Fruit fly (Drosophila melanogaster) whole organism, wandering third instar larva: Measurements from ENCODE around the gene GstT3.

Experiments used
- Abd-B ChIP-seq: fragments of >200 bp; optimal IDR thresholded peaks from 2 replicates; lab custom pipeline; 2017; ENCODE audit warnings: missing biosample characterization, missing genetic modification characterization
- CG32264 ChIP-seq: fragments of 200-800 bp; sonication (Bioruptor generic); optimal IDR thresholded peaks from 2 replicates; lab custom pipeline; 2016; ENCODE audit warnings: missing biosample characterization, missing genetic modification characterization
- CG9705 ChIP-seq: fragments of 200-800 bp; sonication (Bioruptor generic); optimal IDR thresholded peaks from 2 replicates; lab custom pipeline; 2018; ENCODE audit warnings: missing biosample characterization, mild to moderate bottlenecking, missing genetic modification characterization
- CrebA ChIP-seq: fragments of 200-800 bp; sonication (Bioruptor generic); optimal IDR thresholded peaks from 2 replicates; lab custom pipeline; 2016; ENCODE audit warnings: missing biosample characterization, mild to moderate bottlenecking, missing genetic modification characterization, borderline replicate concordance
- Dfd ChIP-seq: fragments of >200 bp; optimal IDR thresholded peaks from 2 replicates; lab custom pipeline; 2017; ENCODE audit warnings: missing biosample characterization, missing genetic modification characterization
- Dif ChIP-seq: fragments of 200-275, 200-300 bp; sonication (Bioruptor generic); optimal IDR thresholded peaks from 2 replicates; lab custom pipeline; 2018; ENCODE audit warnings: missing biosample characterization, missing genetic modification characterization; ENCODE audit not compliant: partially characterized antibody
- GATAd ChIP-seq: sonication (Bioruptor generic); optimal IDR thresholded peaks from 2 replicates; lab custom pipeline; 2016; ENCODE audit warnings: missing biosample characterization, missing genetic modification characterization
- HLH106 ChIP-seq: fragments of 200-800 bp; optimal IDR thresholded peaks from 3 replicates; lab custom pipeline; 2019; ENCODE audit warnings: missing biosample characterization, mild to moderate bottlenecking, missing genetic modification characterization, moderate library complexity
- Hnf4 ChIP-seq: fragments of 200-800 bp; sonication (Bioruptor generic); optimal IDR thresholded peaks from 2 replicates; lab custom pipeline; 2016; ENCODE audit warnings: missing biosample characterization, mild to moderate bottlenecking, missing genetic modification characterization
- Hr78 ChIP-seq: fragments of >200 bp; optimal IDR thresholded peaks from 2 replicates; lab custom pipeline; 2017; ENCODE audit warnings: missing biosample characterization, missing genetic modification characterization
- Hr83 ChIP-seq: fragments of 200-300 bp; sonication (Bioruptor generic); optimal IDR thresholded peaks from 2 replicates; lab custom pipeline; 2016; ENCODE audit warnings: missing biosample characterization, mild to moderate bottlenecking, missing genetic modification characterization, moderate library complexity; ENCODE audit not compliant: poor library complexity, severe bottlenecking
- Jra ChIP-seq: sonication (Bioruptor generic); optimal IDR thresholded peaks from 2 replicates; lab custom pipeline; 2016; ENCODE audit warnings: missing biosample characterization, missing genetic modification characterization
- Mio ChIP-seq: sonication (Bioruptor generic); optimal IDR thresholded peaks from 2 replicates; lab custom pipeline; 2016; ENCODE audit warnings: missing biosample characterization, missing genetic modification characterization
- Myc ChIP-seq: fragments of >200 bp; optimal IDR thresholded peaks from 2 replicates; lab custom pipeline; 2017
- N ChIP-seq: fragments of >200 bp; optimal IDR thresholded peaks from 2 replicates; lab custom pipeline; 2018; ENCODE audit warnings: missing biosample characterization, missing external identifiers, missing genetic modification characterization
- OdsH ChIP-seq: fragments of 200-800 bp; sonication (Bioruptor generic); optimal IDR thresholded peaks from 2 replicates; lab custom pipeline; 2016; ENCODE audit warnings: missing biosample characterization, mild to moderate bottlenecking, missing genetic modification characterization
- Rel ChIP-seq, 2 experiments: fragments of 200-800 bp; sonication (Bioruptor generic) in 1 of 2; optimal IDR thresholded peaks; 2 replicates in 1 of 2; 3 replicates in 1 of 2; lab custom pipeline; 2016 to 2019; ENCODE audit warnings: mild to moderate bottlenecking in 2 of 2, missing biosample characterization in 2 of 2, missing genetic modification characterization in 2 of 2, moderate library complexity in 1 of 2
- Sp1 ChIP-seq: fragments of 200-800 bp; sonication (Bioruptor generic); optimal IDR thresholded peaks from 3 replicates; lab custom pipeline; 2019; ENCODE audit warnings: missing biosample characterization, mild to moderate bottlenecking, missing genetic modification characterization, moderate library complexity
- Vsx2 ChIP-seq: fragments of 200-300, 225-300 bp; sonication (Bioruptor generic); optimal IDR thresholded peaks from 2 replicates; lab custom pipeline; 2018; ENCODE audit warnings: missing biosample characterization, missing genetic modification characterization; ENCODE audit not compliant: partially characterized antibody
- br ChIP-seq: fragments of 200-800 bp; sonication (Bioruptor generic); optimal IDR thresholded peaks from 2 replicates; lab custom pipeline; 2016; ENCODE audit warnings: missing biosample characterization, missing genetic modification characterization
- brk ChIP-seq: fragments of 200-800 bp; sonication (Bioruptor generic); optimal IDR thresholded peaks from 2 replicates; lab custom pipeline; 2016; ENCODE audit warnings: missing biosample characterization, mild to moderate bottlenecking, missing genetic modification characterization
- dl ChIP-seq, 2 experiments: fragments of 175-275, 200-275 bp in 1 of 2; fragments of 200-275 bp in 1 of 2; sonication (Bioruptor generic); optimal IDR thresholded peaks; lab custom pipeline; 2018; ENCODE audit warnings: mild to moderate bottlenecking in 2 of 2, missing biosample characterization in 2 of 2, missing genetic modification characterization in 2 of 2, moderate library complexity in 2 of 2; ENCODE audit not compliant: partially characterized antibody in 2 of 2, insufficient read depth in 1 of 2
- dmrt93B ChIP-seq: fragments of 200-800 bp; sonication (Bioruptor generic); optimal IDR thresholded peaks from 2 replicates; lab custom pipeline; 2018; ENCODE audit warnings: missing biosample characterization, mild to moderate bottlenecking, missing genetic modification characterization
- dsf ChIP-seq: sonication (Bioruptor generic); optimal IDR thresholded peaks from 2 replicates; lab custom pipeline; 2016; ENCODE audit warnings: missing biosample characterization, missing genetic modification characterization, borderline replicate concordance
- ey ChIP-seq: fragments of 200-800 bp; sonication (Bioruptor generic); optimal IDR thresholded peaks from 2 replicates; lab custom pipeline; 2016; ENCODE audit warnings: missing biosample characterization, missing genetic modification characterization
- foxo ChIP-seq, 2 experiments: fragments of 200-800 bp; sonication (Bioruptor generic); optimal IDR thresholded peaks; 2 replicates in 1 of 2; 3 replicates in 1 of 2; lab custom pipeline; 2016 to 2017; ENCODE audit warnings: missing biosample characterization in 2 of 2, missing genetic modification characterization in 2 of 2
- fru ChIP-seq: fragments of 200-800 bp; sonication (Bioruptor generic); optimal IDR thresholded peaks from 3 replicates; lab custom pipeline; 2016; ENCODE audit warnings: missing biosample characterization, mild to moderate bottlenecking, missing genetic modification characterization
- h ChIP-seq: fragments of 200-800 bp; sonication (Bioruptor generic); optimal IDR thresholded peaks from 3 replicates; lab custom pipeline; 2016; ENCODE audit warnings: missing biosample characterization, mild to moderate bottlenecking, missing genetic modification characterization
- jim ChIP-seq: fragments of 175-275, 200-325 bp; sonication (Bioruptor generic); optimal IDR thresholded peaks from 2 replicates; lab custom pipeline; 2016; ENCODE audit warnings: missing biosample characterization, mild to moderate bottlenecking, missing genetic modification characterization
- lola ChIP-seq: fragments of >200 bp; optimal IDR thresholded peaks from 2 replicates; lab custom pipeline; 2017; ENCODE audit warnings: missing biosample characterization, missing genetic modification characterization
- pan ChIP-seq: fragments of >200 bp; optimal IDR thresholded peaks from 2 replicates; lab custom pipeline; 2017
- psq ChIP-seq: fragments of 200-800 bp; sonication (Bioruptor generic); optimal IDR thresholded peaks from 3 replicates; lab custom pipeline; 2017; ENCODE audit warnings: missing biosample characterization, mild to moderate bottlenecking, missing genetic modification characterization, moderate library complexity
- rgr ChIP-seq: fragments of 200-800 bp; sonication (Bioruptor generic); optimal IDR thresholded peaks from 3 replicates; lab custom pipeline; 2016; ENCODE audit warnings: missing biosample characterization, mild to moderate bottlenecking, missing genetic modification characterization
- sage ChIP-seq: fragments of 200-800 bp; sonication (Bioruptor generic); optimal IDR thresholded peaks from 2 replicates; lab custom pipeline; 2016; ENCODE audit warnings: missing biosample characterization, mild to moderate bottlenecking, missing genetic modification characterization
- sv ChIP-seq: fragments of 200-800 bp; sonication (Bioruptor generic); optimal IDR thresholded peaks from 3 replicates; lab custom pipeline; 2016; ENCODE audit warnings: missing biosample characterization, missing genetic modification characterization
- tai ChIP-seq: sonication (Bioruptor generic); optimal IDR thresholded peaks from 2 replicates; lab custom pipeline; 2016; ENCODE audit warnings: missing biosample characterization, missing genetic modification characterization
- usp ChIP-seq: fragments of >200 bp; optimal IDR thresholded peaks from 2 replicates; lab custom pipeline; 2017; ENCODE audit warnings: missing biosample characterization, missing genetic modification characterization
- woc ChIP-seq: sonication (Bioruptor generic); optimal IDR thresholded peaks from 2 replicates; lab custom pipeline; 2016; ENCODE audit warnings: missing biosample characterization, mild to moderate bottlenecking, missing genetic modification characterization

GstT3 gene

DNA sequence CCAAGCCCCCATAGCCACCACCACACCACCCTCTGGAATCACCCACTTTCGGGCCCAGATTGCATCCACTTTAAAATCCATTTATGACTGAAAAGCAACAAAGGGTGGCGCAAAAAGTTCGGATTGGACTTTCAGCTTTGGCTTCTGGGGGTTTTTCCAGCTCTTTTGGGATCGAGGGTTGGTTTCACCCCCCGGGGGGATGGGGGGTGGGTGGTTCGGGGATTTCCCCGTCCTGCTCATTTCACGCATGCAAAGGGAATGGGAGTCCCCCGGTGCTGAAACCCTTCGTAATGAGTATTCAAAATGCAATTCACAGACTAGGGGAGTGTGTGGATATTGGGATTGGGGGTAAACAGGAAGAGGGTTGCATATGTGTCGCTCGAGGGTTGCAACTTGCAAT is 32.5 kb downstream of the GstT3 start:
- no peak for TF ChIP-seq Jra (GFP tag; lab: Kevin White, UChicago)
- TF ChIP-seq Hr78 (GFP tag; lab: Kevin White, UChicago), result no peak
- peak; percentile 96 for TF ChIP-seq Dfd (GFP tag; lab: Kevin White, UChicago)
- TF ChIP-seq Rel (GFP tag; optimal IDR thresholded peaks at IDR 0.05; lab: Kevin White, UChicago), result no peak
- TF ChIP-seq Rel (tag; optimal IDR thresholded peaks at IDR 0.05; lab: Kevin White, UChicago), result peak; percentile 86
- TF ChIP-seq Mio (GFP tag; lab: Kevin White, UChicago), result no peak
- TF ChIP-seq, all 38 proteins: peak for 2

DNA sequence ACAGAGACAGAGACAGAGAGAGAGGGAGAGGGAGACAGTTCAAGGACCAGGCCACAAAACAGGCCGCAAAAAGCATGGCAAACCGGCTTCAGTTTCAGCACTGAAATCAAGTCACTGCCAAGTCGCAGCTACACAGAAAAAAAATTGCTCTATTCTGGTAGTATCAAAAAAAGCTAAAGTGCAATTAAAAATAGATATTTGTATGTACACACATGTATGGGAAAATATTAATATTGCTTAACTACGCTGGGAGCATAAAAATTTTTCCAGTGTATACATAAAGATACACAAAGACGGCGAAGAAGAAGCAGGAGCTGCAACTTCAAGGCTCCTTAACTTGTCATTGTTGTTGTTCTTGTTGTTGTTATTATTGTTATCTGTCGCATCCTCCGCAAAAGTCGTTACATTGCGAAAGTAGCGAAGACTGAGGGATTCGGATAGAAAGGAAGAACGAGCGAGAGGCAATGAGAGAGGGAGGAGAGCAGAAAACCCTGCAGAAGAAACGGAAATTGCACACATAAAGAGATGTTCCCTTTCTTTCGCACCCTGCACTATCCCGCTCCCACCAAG is 33.9 kb downstream of the GstT3 start:
- peak; percentile 90 for TF ChIP-seq CG32264 (GFP tag; lab: Kevin White, UChicago)
- peak; percentile 87 for TF ChIP-seq tai
- TF ChIP-seq fru (GFP tag; lab: Kevin White, UChicago), result peak; percentile 98
- TF ChIP-seq CG9705, result peak; percentile 74
- TF ChIP-seq Myc, result no peak
- TF ChIP-seq woc (GFP tag; lab: Kevin White, UChicago), result peak; percentile 95
- peak; percentile 91 for TF ChIP-seq brk (GFP tag; lab: Kevin White, UChicago)
- peak; percentile 33 for TF ChIP-seq Hr83 (GFP tag; lab: Kevin White, UChicago)
- peak; percentile 89 for TF ChIP-seq dsf (GFP tag; lab: Kevin White, UChicago)
- peak; percentile 80 for TF ChIP-seq Rel (GFP tag; optimal IDR thresholded peaks at IDR 0.05; lab: Kevin White, UChicago)
- TF ChIP-seq Rel (tag; optimal IDR thresholded peaks at IDR 0.05; lab: Kevin White, UChicago), result peak; percentile 77
- TF ChIP-seq Mio (GFP tag; lab: Kevin White, UChicago), result peak; percentile 70
- TF ChIP-seq CrebA (GFP tag; lab: Kevin White, UChicago), result peak; percentile 66
- no peak for TF ChIP-seq pan (lab: Kevin White, UChicago)
- TF ChIP-seq GATAd (GFP tag; lab: Kevin White, UChicago), result peak; percentile 50
- peak; percentile 48 for TF ChIP-seq sage (GFP tag; lab: Kevin White, UChicago)
- TF ChIP-seq dmrt93B (GFP tag; lab: Kevin White, UChicago), result peak; percentile 65
- peak; percentile 98 for TF ChIP-seq psq (GFP tag; lab: Kevin White, UChicago)
- no peak for TF ChIP-seq lola (GFP tag; lab: Kevin White, UChicago)
- no peak for TF ChIP-seq N (GFP tag; lab: Kevin White, UChicago)
- TF ChIP-seq Dfd (GFP tag; lab: Kevin White, UChicago), result no peak
- peak; percentile 96 for TF ChIP-seq rgr (GFP tag; lab: Kevin White, UChicago)
- TF ChIP-seq Jra (GFP tag; lab: Kevin White, UChicago), result peak; percentile 93
- TF ChIP-seq dl (GFP tag; optimal IDR thresholded peaks at IDR 0.05; lab: Kevin White, UChicago; ENCODE audit: insufficient read depth in 1 of 2, partially characterized antibody in 2 of 2), result no peak
- TF ChIP-seq usp (GFP tag; lab: Kevin White, UChicago), result no peak
- TF ChIP-seq Dif (GFP tag; lab: Kevin White, UChicago), result no peak
- no peak for TF ChIP-seq sv (GFP tag; lab: Kevin White, UChicago)
- TF ChIP-seq Vsx2 (GFP tag; lab: Kevin White, UChicago), result no peak
- TF ChIP-seq HLH106, result peak; percentile 98
- TF ChIP-seq ey, result peak; percentile 96
- TF ChIP-seq Hr78 (GFP tag; lab: Kevin White, UChicago), result no peak
- TF ChIP-seq Abd-B (GFP tag; lab: Kevin White, UChicago), result no peak
- TF ChIP-seq Hnf4 (GFP tag; lab: Kevin White, UChicago), result peak; percentile 95
- TF ChIP-seq Sp1 (GFP tag; lab: Kevin White, UChicago), result peak; percentile 95
- peak; percentile 92 for TF ChIP-seq OdsH
- TF ChIP-seq h (GFP tag; lab: Kevin White, UChicago), result peak; percentile 88
- peak; percentile 37 for TF ChIP-seq jim (GFP tag; lab: Kevin White, UChicago)
- peak; percentile 96 for TF ChIP-seq br
- TF ChIP-seq foxo (GFP tag; optimal IDR thresholded peaks at IDR 0.05; lab: Kevin White, UChicago), result peak; percentile 87 to 96
